Fruit fly (Drosophila melanogaster): ENCODE measurements around the gene rho.

The rho gene

DNA sequence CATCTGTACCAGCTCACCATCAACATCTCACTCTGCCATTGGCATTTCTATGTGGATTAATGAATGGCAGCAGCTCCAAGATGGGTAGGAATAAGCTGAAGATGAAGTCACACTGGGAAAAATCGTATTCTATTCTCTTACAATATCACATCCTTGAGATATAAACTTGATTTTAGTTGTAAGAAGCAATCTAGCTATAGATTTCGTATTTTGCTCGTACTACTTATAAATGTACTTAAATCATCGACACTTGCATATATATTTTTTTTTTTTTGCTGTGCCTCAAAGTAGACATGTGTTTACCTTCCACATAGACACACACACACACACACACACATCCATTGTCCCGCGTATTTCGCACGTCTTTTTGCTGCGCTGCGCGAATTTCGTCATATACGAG lies 39.1 kb upstream of the rho start (continued):
- TF ChIP-seq CG6175 (GFP tag; IDR thresholded peaks at IDR 0.05) (no peak), CG6689 (GFP tag; IDR thresholded peaks at IDR 0.05) (peak; percentile 46), phol (tag; optimal IDR thresholded peaks at IDR 0.05) (no peak), zfh1 (GFP tag; IDR thresholded peaks at IDR 0.05) (peak; percentile 64; the same call in 2 of the 3 replicates), z (GFP tag; IDR thresholded peaks at IDR 0.05) (no peak), CG1832 (GFP tag; optimal IDR thresholded peaks at IDR 0.05) (no peak), CG4617 (GFP tag; optimal IDR thresholded peaks at IDR 0.05; ENCODE audit: borderline replicate concordance) (no peak), bbx (GFP tag; IDR thresholded peaks at IDR 0.05; ENCODE audit: partially characterized antibody) (no peak), otp (GFP tag; IDR thresholded peaks at IDR 0.05) (peak; percentile 14; the same call in 1 of the 3 replicates), fd96Cb (tag; optimal IDR thresholded peaks at IDR 0.05) (no peak), Optix (GFP tag; IDR thresholded peaks at IDR 0.05) (no peak), CG13123 (GFP tag; optimal IDR thresholded peaks at IDR 0.05) (no peak), Elba2 (GFP tag; optimal IDR thresholded peaks at IDR 0.05) (no peak), CG17568 (GFP tag; optimal IDR thresholded peaks at IDR 0.05) (no peak), Deaf1 (tag; optimal IDR thresholded peaks at IDR 0.05) (no peak), jigr1 (GFP tag; IDR thresholded peaks at IDR 0.05) (no peak), Poxn (GFP tag; IDR thresholded peaks at IDR 0.05) (no peak), sqz (GFP tag; optimal IDR thresholded peaks at IDR 0.05) (no peak), tx (GFP tag; optimal IDR thresholded peaks at IDR 0.05) (no peak), pan (optimal IDR thresholded peaks at IDR 0.05) (no peak), pan (GFP tag; optimal IDR thresholded peaks at IDR 0.05 in 1 of 2, IDR thresholded peaks at IDR 0.05 in 1 of 2) (no peak), CG31365 (tag; optimal IDR thresholded peaks at IDR 0.05) (no peak), CG11696 (GFP tag; IDR thresholded peaks at IDR 0.05) (0 out of 2 replicates have a peak, but pooled peaks have one; percentile 13), ase (GFP tag; IDR thresholded peaks at IDR 0.05) (no peak), CG4424 (GFP tag; optimal IDR thresholded peaks at IDR 0.05) (no peak), CG13894 (tag; optimal IDR thresholded peaks at IDR 0.05) (no peak), B-H1 (GFP tag; IDR thresholded peaks at IDR 0.05) (no peak), CG13287 (GFP tag; IDR thresholded peaks at IDR 0.05; ENCODE audit: partially characterized antibody) (no peak), CG8089 (GFP tag; optimal IDR thresholded peaks at IDR 0.05) (no peak), Lim3 (GFP tag; IDR thresholded peaks at IDR 0.05) (no peak), chm (GFP tag; IDR thresholded peaks at IDR 0.05) (no peak), CG11695 (GFP tag; IDR thresholded peaks at IDR 0.05) (no peak), CG9932 (GFP tag; IDR thresholded peaks at IDR 0.05) (no peak), CG3163 (GFP tag; optimal IDR thresholded peaks at IDR 0.05) (no peak), CG1792 (GFP tag; optimal IDR thresholded peaks at IDR 0.05) (no peak), CG1024 (GFP tag; IDR thresholded peaks at IDR 0.05) (no peak), wor (GFP tag; IDR thresholded peaks at IDR 0.05) (no peak), gsb (GFP tag; IDR thresholded peaks at IDR 0.05) (no peak)

DNA sequence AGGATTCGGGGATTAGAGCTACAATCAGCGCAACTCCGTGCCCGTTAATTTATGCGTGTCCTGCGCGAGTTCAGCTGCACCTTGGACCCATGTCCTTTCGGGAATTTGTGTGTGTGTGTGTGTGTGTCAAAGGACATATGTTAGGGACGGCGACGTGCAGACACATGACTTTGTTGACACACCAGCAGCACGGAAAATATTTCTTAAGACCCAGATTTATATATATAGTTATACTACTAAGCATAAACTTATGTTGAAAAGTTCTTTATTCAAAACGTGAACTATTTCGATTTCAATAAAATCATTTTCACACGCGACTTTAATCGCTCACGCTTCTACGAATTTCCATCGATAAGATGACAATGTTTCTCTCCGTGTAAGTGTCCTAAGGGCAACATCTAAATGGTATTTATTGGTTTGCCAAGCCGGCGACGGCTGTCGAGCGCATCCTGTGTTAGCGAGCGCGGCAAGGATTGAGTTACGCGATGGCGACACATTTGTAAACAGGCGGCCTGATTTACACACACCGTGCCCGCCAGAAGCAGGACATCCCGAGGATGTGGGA lies 32.0 kb upstream of the rho start:
- TF ChIP-seq Trl (optimal IDR thresholded peaks at IDR 0.05) = no peak
- no peak for TF ChIP-seq Trl (GFP tag; optimal IDR thresholded peaks at IDR 0.05)
- TF ChIP-seq sens (GFP tag) = peak; percentile 16
- TF ChIP-seq CG17568 (GFP tag; optimal IDR thresholded peaks at IDR 0.05) = no peak
- no peak for TF ChIP-seq kay (GFP tag; optimal IDR thresholded peaks at IDR 0.05)
- peak; percentile 90 for TF ChIP-seq twi (tag; optimal IDR thresholded peaks at IDR 0.05)
- no peak for TF ChIP-seq Six4 (GFP tag; optimal IDR thresholded peaks at IDR 0.05)
- TF ChIP-seq Ravus (GFP tag; IDR thresholded peaks at IDR 0.05) = no peak
- no peak for TF ChIP-seq chif (GFP tag; optimal IDR thresholded peaks at IDR 0.05)
- no peak for TF ChIP-seq CG13296 (GFP tag; optimal IDR thresholded peaks at IDR 0.05)
- TF ChIP-seq Drgx (GFP tag; IDR thresholded peaks at IDR 0.05) = no peak
- no peak for TF ChIP-seq CG16863 (GFP tag; optimal IDR thresholded peaks at IDR 0.05)
- no peak for TF ChIP-seq CG10147 (GFP tag; optimal IDR thresholded peaks at IDR 0.05)
- no peak for TF ChIP-seq CTCF (GFP tag; optimal IDR thresholded peaks at IDR 0.05)
- TF ChIP-seq org-1 (GFP tag; optimal IDR thresholded peaks at IDR 0.05) = no peak
- TF ChIP-seq gfzf (GFP tag; optimal IDR thresholded peaks at IDR 0.05) = no peak
- TF ChIP-seq NC2β (GFP tag; optimal IDR thresholded peaks at IDR 0.05) = no peak
- TF ChIP-seq CG7372 (GFP tag; IDR thresholded peaks at IDR 0.05) = no peak
- TF ChIP-seq CG8478 (optimal IDR thresholded peaks at IDR 0.05) = no peak
- TF ChIP-seq dmrt99B (tag; optimal IDR thresholded peaks at IDR 0.05) = no peak
